Fruit fly (Drosophila melanogaster): Measurements from ENCODE around the gene otu.

otu gene

DNA sequence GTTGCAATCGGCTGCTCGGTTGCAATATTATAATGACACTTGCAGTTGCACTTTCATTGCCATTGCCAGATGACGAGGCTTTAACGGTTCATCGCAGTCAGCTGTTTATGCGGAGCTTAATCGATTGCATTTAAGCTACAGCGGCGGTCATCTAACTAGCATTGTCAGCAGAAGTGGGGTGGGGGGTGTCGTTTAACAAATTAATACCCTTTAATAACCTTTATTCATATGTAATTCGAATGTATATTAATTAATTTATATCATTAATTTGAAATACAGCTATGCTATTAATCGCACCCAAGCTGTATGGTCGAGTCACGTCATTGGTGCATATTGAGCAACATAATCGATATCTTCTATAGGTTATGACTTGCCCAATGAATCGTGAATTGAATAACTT lies 3.5 kb upstream of the otu start (continued):
- TF ChIP-seq Hr38 (GFP tag; optimal IDR thresholded peaks at IDR 0.05): no peak
- peak; percentile 74 for TF ChIP-seq CG8319 (GFP tag; optimal IDR thresholded peaks at IDR 0.05)
- peak; percentile 67 for TF ChIP-seq CG31627 (GFP tag; optimal IDR thresholded peaks at IDR 0.05)
- TF ChIP-seq Ets21C (GFP tag; optimal IDR thresholded peaks at IDR 0.05): peak; percentile 28
- peak; percentile 84 for TF ChIP-seq CG3919 (GFP tag; optimal IDR thresholded peaks at IDR 0.05)
- TF ChIP-seq cyc (GFP tag; optimal IDR thresholded peaks at IDR 0.05): peak; percentile 74
- peak; percentile 78 for TF ChIP-seq CG8632 (GFP tag; optimal IDR thresholded peaks at IDR 0.05)
- peak; percentile 68 for TF ChIP-seq CG11902 (GFP tag; optimal IDR thresholded peaks at IDR 0.05)
- TF ChIP-seq dsx (GFP tag; optimal IDR thresholded peaks at IDR 0.05; ENCODE audit: poor library complexity, severe bottlenecking): peak; percentile 62
- peak; percentile 86 for TF ChIP-seq Gug (GFP tag; IDR thresholded peaks at IDR 0.05)
- peak; percentile 37 for TF ChIP-seq CG16779 (tag; optimal IDR thresholded peaks at IDR 0.05)
- TF ChIP-seq Eip75B (GFP tag; optimal IDR thresholded peaks at IDR 0.05): peak; percentile 54

DNA sequence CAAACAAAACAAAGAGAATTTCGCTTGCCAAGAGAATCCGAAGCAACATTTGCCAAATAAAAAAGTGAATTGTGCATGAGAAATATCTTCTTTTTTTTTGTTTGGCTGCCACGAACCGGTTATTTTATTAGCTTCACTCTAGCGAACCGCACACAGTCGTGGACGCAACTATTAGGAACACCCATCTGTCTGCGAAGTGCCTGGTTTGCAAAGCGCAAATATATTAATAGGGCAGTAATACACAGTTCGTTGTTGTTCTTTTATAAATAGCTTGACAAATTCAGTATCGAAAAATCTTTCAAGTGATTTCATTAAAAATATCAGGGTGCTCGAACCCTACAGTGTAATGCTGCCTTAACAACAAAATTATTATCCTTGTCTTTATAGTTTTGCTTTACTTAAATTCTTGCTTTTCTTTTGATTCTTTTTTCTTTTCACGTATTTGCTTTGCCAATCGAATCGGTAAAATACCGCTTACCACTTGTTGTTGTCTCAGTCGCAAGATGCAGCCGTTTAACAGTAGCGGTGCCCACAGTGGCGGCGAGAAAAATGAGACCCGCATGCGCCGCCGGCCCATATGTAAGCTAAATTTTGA lies 2.2 kb upstream of the otu start:
- peak; percentile 19 for TF ChIP-seq Eip75B (GFP tag; optimal IDR thresholded peaks at IDR 0.05)
- peak in 1 of 2 experiments; percentile 59 for TF ChIP-seq salr (GFP tag; optimal IDR thresholded peaks at IDR 0.05)
- TF ChIP-seq CG11902 (GFP tag; optimal IDR thresholded peaks at IDR 0.05): no peak
- TF ChIP-seq fd59A (GFP tag; optimal IDR thresholded peaks at IDR 0.05): peak; percentile 27
- peak; percentile 65 for TF ChIP-seq CG6276 (GFP tag; optimal IDR thresholded peaks at IDR 0.05)
- peak; percentile 19 for TF ChIP-seq Sox15 (GFP tag; optimal IDR thresholded peaks at IDR 0.05)
- peak; percentile 50 for TF ChIP-seq CG6854 (GFP tag; optimal IDR thresholded peaks at IDR 0.05)
- TF ChIP-seq acj6 (GFP tag; optimal IDR thresholded peaks at IDR 0.05): peak; percentile 25
- TF ChIP-seq CG8632 (GFP tag; optimal IDR thresholded peaks at IDR 0.05): peak; percentile 58
- TF ChIP-seq lz (GFP tag; optimal IDR thresholded peaks at IDR 0.05): peak; percentile 62
- TF ChIP-seq Eip78C (GFP tag): peak; percentile 85
- peak; percentile 45 for TF ChIP-seq OdsH (GFP tag; optimal IDR thresholded peaks at IDR 0.05)
- TF ChIP-seq net (GFP tag; optimal IDR thresholded peaks at IDR 0.05): peak; percentile 48
- peak; percentile 17 for TF ChIP-seq vri (GFP tag; optimal IDR thresholded peaks at IDR 0.05)
- peak; percentile 29; the same call in 1 of the 2 replicates for TF ChIP-seq Gug (GFP tag; IDR thresholded peaks at IDR 0.05)
- TF ChIP-seq achi (GFP tag; optimal IDR thresholded peaks at IDR 0.05): peak; percentile 45
- TF ChIP-seq CG16779 (tag; optimal IDR thresholded peaks at IDR 0.05): peak; percentile 14
- TF ChIP-seq CG11294 (GFP tag; IDR thresholded peaks at IDR 0.05): no peak
- TF ChIP-seq Lpt (GFP tag; optimal IDR thresholded peaks at IDR 0.05): peak; percentile 32
- peak; percentile 36 for TF ChIP-seq cyc (GFP tag; optimal IDR thresholded peaks at IDR 0.05)
- TF ChIP-seq CG32006 (GFP tag; optimal IDR thresholded peaks at IDR 0.05): peak; percentile 55
- no peak for TF ChIP-seq CG10669 (GFP tag; optimal IDR thresholded peaks at IDR 0.05)
- peak; percentile 25 for TF ChIP-seq CG7368 (GFP tag; optimal IDR thresholded peaks at IDR 0.05)
- peak; percentile 42 for TF ChIP-seq CG3919 (GFP tag; optimal IDR thresholded peaks at IDR 0.05)
- no peak for TF ChIP-seq CG9139 (GFP tag; optimal IDR thresholded peaks at IDR 0.05)
- no peak; the same call in 1 of the 2 replicates for TF ChIP-seq CG15336 (GFP tag; IDR thresholded peaks at IDR 0.05)
- TF ChIP-seq Met (GFP tag; optimal IDR thresholded peaks at IDR 0.05): peak; percentile 46
- peak; percentile 55 for TF ChIP-seq Ets21C (GFP tag; optimal IDR thresholded peaks at IDR 0.05)
- TF ChIP-seq CG1621 (tag; optimal IDR thresholded peaks at IDR 0.05): peak; percentile 21
- peak; percentile 25 for TF ChIP-seq CG6808 (GFP tag; optimal IDR thresholded peaks at IDR 0.05)
- peak; percentile 61 for TF ChIP-seq esn (GFP tag; optimal IDR thresholded peaks at IDR 0.05)
- TF ChIP-seq CG10631 (GFP tag; optimal IDR thresholded peaks at IDR 0.05): peak; percentile 22
- TF ChIP-seq Hr4 (GFP tag; optimal IDR thresholded peaks at IDR 0.05): peak; percentile 40
- no peak for TF ChIP-seq fd85E (GFP tag; optimal IDR thresholded peaks at IDR 0.05)
- peak; percentile 59 for TF ChIP-seq CG6163 (GFP tag; IDR thresholded peaks at IDR 0.05)
- TF ChIP-seq CG6792 (GFP tag; optimal IDR thresholded peaks at IDR 0.05): peak; percentile 50
- TF ChIP-seq Blimp-1 (GFP tag; optimal IDR thresholded peaks at IDR 0.05): no peak
- TF ChIP-seq fkh (GFP tag; optimal IDR thresholded peaks at IDR 0.05): no peak
- peak; percentile 67 for TF ChIP-seq dsx (GFP tag; optimal IDR thresholded peaks at IDR 0.05; ENCODE audit: poor library complexity, severe bottlenecking)
- peak; percentile 47 for TF ChIP-seq Ets96B (tag; optimal IDR thresholded peaks at IDR 0.05)
- TF ChIP-seq Smox (GFP tag; optimal IDR thresholded peaks at IDR 0.05): peak; percentile 70
- peak; percentile 51 for TF ChIP-seq Sox14 (GFP tag; optimal IDR thresholded peaks at IDR 0.05)
- peak; percentile 52 for TF ChIP-seq spab (GFP tag; optimal IDR thresholded peaks at IDR 0.05)
- peak; percentile 48; the same call in 1 of the 3 replicates for TF ChIP-seq CG8119 (GFP tag; IDR thresholded peaks at IDR 0.05)
- no peak for TF ChIP-seq Eip93F (GFP tag; optimal IDR thresholded peaks at IDR 0.05)
